Worm (Caenorhabditis elegans) whole organism, young adult: ENCODE data around the gene ugt-14.

Experiments used
- C06A6.2 ChIP-seq: fragments of 200-800 bp; sonication (Bioruptor generic); conservative IDR thresholded peaks from 2 replicates; pipeline ENCODE4 v1.3.6; 2022; ENCODE audit warnings: missing genetic modification characterization, missing compliant biosample characterization
- F33H1.4 ChIP-seq: fragments of 200-800 bp; sonication (Bioruptor generic); IDR thresholded peaks from 2 replicates; pipeline ENCODE4 v1.3.6; 2022; ENCODE audit warnings: missing genetic modification reagents, missing genetic modification characterization, missing compliant biosample characterization
- F37B4.10 ChIP-seq: fragments of 200-800 bp; sonication (Bioruptor generic); IDR thresholded peaks from 2 replicates; pipeline ENCODE4 v1.3.6; 2022; ENCODE audit warnings: missing genetic modification characterization, missing compliant biosample characterization
- F49E8.2 ChIP-seq: sonication (generic microtip); optimal IDR thresholded peaks from 3 replicates; lab custom pipeline; 2017; ENCODE audit warnings: missing genetic modification characterization, mild to moderate bottlenecking, missing compliant biosample characterization, antibody characterized with exemption, moderate library complexity; ENCODE audit not compliant: insufficient read depth
- F55B11.4 ChIP-seq: sonication (generic microtip); optimal IDR thresholded peaks from 2 replicates; lab custom pipeline; 2016; ENCODE audit warnings: missing compliant biosample characterization, missing genetic modification characterization, borderline replicate concordance; ENCODE audit not compliant: insufficient read depth
- Y56A3A.18 ChIP-seq: fragments of 200-800 bp; sonication (Bioruptor generic); IDR thresholded peaks from 2 replicates; pipeline ENCODE4 v1.3.6; 2022; ENCODE audit warnings: missing genetic modification reagents, missing genetic modification characterization, missing compliant biosample characterization
- akir-1 ChIP-seq: fragments of 200-800 bp; sonication (Bioruptor generic); optimal IDR thresholded peaks from 2 replicates; lab custom pipeline; 2018; ENCODE audit warnings: mild to moderate bottlenecking, missing genetic modification characterization, moderate library complexity, missing compliant biosample characterization
- ama-1 ChIP-seq, 3 experiments: fragments of 150-350 bp in 1 of 3; sonication (generic microtip) in 2 of 3; optimal IDR thresholded peaks; 2 replicates each; lab custom pipeline; 2014 to 2018; ENCODE audit warnings: missing biosample characterization in 2 of 3, missing genetic modification characterization in 2 of 3, missing genetic modification reagents in 2 of 3
- athp-1 ChIP-seq: sonication (generic microtip); optimal IDR thresholded peaks from 2 replicates; lab custom pipeline; 2017; ENCODE audit warnings: mild to moderate bottlenecking, missing genetic modification characterization, missing compliant biosample characterization
- attf-5 ChIP-seq: fragments of 200-800 bp; sonication (Bioruptor generic); optimal IDR thresholded peaks from 2 replicates; lab custom pipeline; 2018; ENCODE audit warnings: mild to moderate bottlenecking, missing genetic modification characterization, missing compliant biosample characterization
- ceh-58 ChIP-seq: fragments of 200-800 bp; sonication (Bioruptor generic); IDR thresholded peaks from 2 replicates; pipeline ENCODE4 v1.3.6; 2022; ENCODE audit warnings: missing genetic modification characterization, missing compliant biosample characterization
- dpff-1 ChIP-seq: sonication (generic microtip); optimal IDR thresholded peaks from 2 replicates; lab custom pipeline; 2017; ENCODE audit warnings: mild to moderate bottlenecking, missing genetic modification characterization, missing compliant biosample characterization
- efl-1 ChIP-seq: fragments of 150-350 bp; optimal IDR thresholded peaks from 2 replicates; lab custom pipeline; 2014; ENCODE audit warnings: missing biosample characterization, missing genetic modification reagents, missing genetic modification characterization
- hmg-1.2 ChIP-seq: fragments of 200-800 bp; sonication (Bioruptor generic); IDR thresholded peaks from 2 replicates; pipeline ENCODE4 v1.3.6; 2022; ENCODE audit warnings: missing genetic modification reagents, missing genetic modification characterization, missing compliant biosample characterization
- let-607 ChIP-seq, 2 experiments: fragments of 200-800 bp in 1 of 2; sonication (Bioruptor generic) in 1 of 2; sonication (generic microtip) in 1 of 2; optimal IDR thresholded peaks; 2 replicates each; lab custom pipeline; 2016 to 2018; ENCODE audit warnings: mild to moderate bottlenecking in 2 of 2, missing compliant biosample characterization in 2 of 2, missing genetic modification characterization in 2 of 2, moderate library complexity in 2 of 2, missing genotype in 1 of 2
- lin-35 ChIP-seq, 3 experiments: fragments of 150-350 bp in 2 of 3; sonication (generic microtip) in 1 of 3; optimal IDR thresholded peaks; 2 replicates each; lab custom pipeline; 2014 to 2018; ENCODE audit warnings: missing biosample characterization in 3 of 3, missing genetic modification characterization in 3 of 3, missing genetic modification reagents in 3 of 3
- lsy-27 ChIP-seq: sonication (generic microtip); optimal IDR thresholded peaks from 2 replicates; lab custom pipeline; 2017; ENCODE audit warnings: missing genetic modification characterization, mild to moderate bottlenecking, missing compliant biosample characterization, antibody characterized with exemption, missing genotype, borderline replicate concordance; ENCODE audit not compliant: insufficient read depth
- mcd-1 ChIP-seq: fragments of 200-800 bp; sonication (Bioruptor generic); IDR thresholded peaks from 2 replicates; pipeline ENCODE4 v1.3.6; 2022; ENCODE audit warnings: missing genetic modification reagents, missing genetic modification characterization, missing compliant biosample characterization
- mxl-1 ChIP-seq: sonication (generic microtip); optimal IDR thresholded peaks from 2 replicates; lab custom pipeline; 2016; ENCODE audit warnings: missing genetic modification characterization, missing compliant biosample characterization
- nfyb-1 ChIP-seq: fragments of 200-800 bp; sonication (Bioruptor generic); IDR thresholded peaks from 2 replicates; pipeline ENCODE4 v1.3.6; 2022; ENCODE audit warnings: missing genetic modification reagents, missing genetic modification characterization, missing compliant biosample characterization
- nhr-179 ChIP-seq: sonication (generic microtip); optimal IDR thresholded peaks from 2 replicates; lab custom pipeline; 2016; ENCODE audit warnings: mild to moderate bottlenecking, missing genetic modification characterization, missing compliant biosample characterization
- repo-1 ChIP-seq: sonication (generic microtip); optimal IDR thresholded peaks from 2 replicates; lab custom pipeline; 2017; ENCODE audit warnings: mild to moderate bottlenecking, missing genetic modification characterization, missing compliant biosample characterization
- snpc-1.1 ChIP-seq: sonication (generic microtip); optimal IDR thresholded peaks from 2 replicates; lab custom pipeline; 2017; ENCODE audit warnings: missing genetic modification characterization, mild to moderate bottlenecking, missing compliant biosample characterization, antibody characterized with exemption, moderate library complexity, missing genotype, missing genetic modification reagents; ENCODE audit not compliant: insufficient read depth
- snpc-1.3 ChIP-seq: sonication (generic microtip); optimal IDR thresholded peaks from 2 replicates; lab custom pipeline; 2017; ENCODE audit warnings: missing genetic modification characterization, mild to moderate bottlenecking, missing compliant biosample characterization, antibody characterized with exemption, moderate library complexity, missing genotype, missing genetic modification reagents; ENCODE audit not compliant: insufficient read depth
- sptf-2 ChIP-seq: fragments of 200-800 bp; sonication (Bioruptor generic); optimal IDR thresholded peaks from 2 replicates; lab custom pipeline; 2018; ENCODE audit warnings: mild to moderate bottlenecking, missing genetic modification characterization, missing compliant biosample characterization
- tbp1 ChIP-seq: fragments of 200-800 bp; sonication (Bioruptor generic); optimal IDR thresholded peaks from 2 replicates; lab custom pipeline; 2018; ENCODE audit warnings: mild to moderate bottlenecking, missing genetic modification characterization, missing compliant biosample characterization
- tlf-1 ChIP-seq: fragments of 200-800 bp; sonication (Bioruptor generic); optimal IDR thresholded peaks from 2 replicates; lab custom pipeline; 2018; ENCODE audit warnings: mild to moderate bottlenecking, missing genetic modification characterization, missing compliant biosample characterization
- unc-130 ChIP-seq: sonication (generic microtip); optimal IDR thresholded peaks from 2 replicates; lab custom pipeline; 2016; ENCODE audit warnings: missing genetic modification reagents, missing genetic modification characterization, missing compliant biosample characterization
- unc-62 ChIP-seq: fragments of 150-350 bp; optimal IDR thresholded peaks from 2 replicates; lab custom pipeline; 2014; ENCODE audit warnings: missing biosample characterization, missing genetic modification reagents, missing genetic modification characterization
- xnd-1 ChIP-seq: sonication (generic microtip); optimal IDR thresholded peaks from 2 replicates; lab custom pipeline; 2016; ENCODE audit warnings: missing genotype, missing genetic modification reagents, missing genetic modification characterization, missing compliant biosample characterization
- zfh-2 ChIP-seq: fragments of 200-800 bp; sonication (Bioruptor generic); conservative IDR thresholded peaks from 2 replicates; pipeline ENCODE4 v1.3.6; 2022; ENCODE audit warnings: missing genetic modification reagents, missing genetic modification characterization, missing compliant biosample characterization
- zim-3 ChIP-seq: sonication (generic microtip); optimal IDR thresholded peaks from 2 replicates; lab custom pipeline; 2017; ENCODE audit warnings: mild to moderate bottlenecking, missing genetic modification characterization, moderate library complexity, missing compliant biosample characterization
- ztf-25 ChIP-seq: fragments of 200-800 bp; sonication (Bioruptor generic); IDR thresholded peaks from 2 replicates; pipeline ENCODE4 v1.3.6; 2022; ENCODE audit warnings: missing genetic modification reagents, missing genetic modification characterization, missing compliant biosample characterization
- ztf-26 ChIP-seq: sonication (generic microtip); optimal IDR thresholded peaks from 2 replicates; lab custom pipeline; 2017; ENCODE audit warnings: missing genetic modification characterization, missing compliant biosample characterization
- ztf-3 ChIP-seq: fragments of 200-800 bp; sonication (Bioruptor generic); optimal IDR thresholded peaks from 2 replicates; lab custom pipeline; 2018; ENCODE audit warnings: mild to moderate bottlenecking, missing genetic modification characterization, missing compliant biosample characterization

Gene ugt-14

DNA sequence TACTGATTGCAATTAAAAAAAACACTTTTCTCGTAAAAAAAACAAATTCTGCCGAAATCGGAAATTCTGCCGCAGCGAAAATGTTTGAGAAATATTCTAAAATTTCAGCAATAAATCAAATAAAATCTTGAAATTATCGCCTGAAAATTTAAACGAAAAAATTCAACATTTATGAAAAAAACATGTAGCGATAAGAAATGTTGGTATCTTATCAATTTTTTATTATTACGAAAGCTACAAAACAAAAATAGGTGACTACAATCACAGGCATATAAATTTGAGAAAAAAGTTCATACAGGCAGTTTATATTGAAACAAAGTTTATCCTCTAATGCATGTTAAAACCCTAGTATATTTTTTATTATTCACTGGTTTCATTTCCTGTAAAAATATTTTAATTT, at the start of gene ugt-14:
Gene ugt-14, plus strand, starts transcription at position 301 of the 400 bp plus-strand sequence.
- no peak for TF ChIP-seq repo-1
- TF ChIP-seq C06A6.2: no peak
- TF ChIP-seq attf-5: no peak
- TF ChIP-seq sptf-2: no peak
- TF ChIP-seq ztf-25 (GFP tag; lab: Robert Waterston, UW): no peak
- no peak for TF ChIP-seq unc-62 (GFP tag; lab: Kevin White, UChicago)
- no peak for TF ChIP-seq mcd-1 (GFP tag; lab: Robert Waterston, UW)
- TF ChIP-seq let-607 (tag; optimal IDR thresholded peaks at IDR 0.05; lab: Kevin White, UChicago): no peak
- no peak for TF ChIP-seq lsy-27 (tag; lab: Kevin White, UChicago)
- TF ChIP-seq F49E8.2 (tag; lab: Kevin White, UChicago): no peak
- no peak for TF ChIP-seq F33H1.4 (GFP tag; lab: Robert Waterston, UW)
- TF ChIP-seq efl-1: no peak
- no peak for TF ChIP-seq snpc-1.3 (tag; lab: Kevin White, UChicago)
- no peak for TF ChIP-seq dpff-1 (tag; lab: Kevin White, UChicago)
- TF ChIP-seq Y56A3A.18 (GFP tag; lab: Robert Waterston, UW): no peak
- TF ChIP-seq tlf-1: no peak
- no peak for TF ChIP-seq ztf-3 (GFP tag; lab: Kevin White, UChicago)

- no peak for TF ChIP-seq nfyb-1
- no peak for TF ChIP-seq zfh-2 (GFP tag; lab: Robert Waterston, UW)
- TF ChIP-seq akir-1 (GFP tag; lab: Kevin White, UChicago): no peak
- TF ChIP-seq athp-1: no peak
- no peak for TF ChIP-seq F55B11.4 (tag; lab: Kevin White, UChicago)
- TF ChIP-seq unc-130 (GFP tag; lab: Kevin White, UChicago): no peak
- no peak for TF ChIP-seq snpc-1.1 (tag; lab: Kevin White, UChicago)
- TF ChIP-seq, all 124 proteins: peak for 0
Measured at ce11 chrV:4857561-4857960, 48.5 kb upstream of the ugt-14 start.

DNA sequence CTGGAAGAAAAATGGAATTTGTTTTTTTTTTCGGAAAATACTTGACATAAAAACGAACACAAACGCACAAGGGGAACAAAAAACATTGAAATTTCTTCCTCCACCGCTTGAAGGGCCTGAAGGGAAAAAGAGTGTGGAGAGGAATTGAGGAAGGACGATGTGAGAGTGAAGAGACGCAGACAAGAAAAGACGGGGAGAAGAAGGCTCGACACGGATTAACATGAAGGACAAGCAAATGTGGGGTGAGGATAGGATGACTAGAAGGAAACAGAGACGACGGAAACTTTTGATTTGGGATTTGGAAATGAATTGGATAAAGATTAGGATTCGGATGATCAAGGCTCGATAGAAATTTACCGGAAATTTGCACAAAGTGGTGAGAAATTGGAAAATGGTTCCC, 45.5 kb upstream of the ugt-14 start:
- TF ChIP-seq lin-35 (GFP tag; optimal IDR thresholded peaks at IDR 0.05; lab: Kevin White, UChicago) (peak in 1 of 3 experiments; percentile 11), nhr-179 (tag; lab: Kevin White, UChicago) (no peak), ceh-58 (GFP tag; lab: Robert Waterston, UW) (no peak), hmg-1.2 (GFP tag; lab: Robert Waterston, UW) (peak; percentile 40; the same call in 1 of the 2 replicates), ztf-26 (tag; lab: Kevin White, UChicago) (no peak), xnd-1 (tag; lab: Kevin White, UChicago) (no peak), tbp1 (GFP tag; lab: Kevin White, UChicago) (no peak), F37B4.10 (GFP tag; lab: Robert Waterston, UW) (no peak), ama-1 (optimal IDR thresholded peaks at IDR 0.05; lab: Kevin White, UChicago) (no peak), ama-1 (GFP tag; optimal IDR thresholded peaks at IDR 0.05; lab: Kevin White, UChicago) (no peak), zim-3 (no peak), mxl-1 (no peak)
